Fruit fly (Drosophila melanogaster): ENCODE data around the gene sba.

The sba gene

DNA sequence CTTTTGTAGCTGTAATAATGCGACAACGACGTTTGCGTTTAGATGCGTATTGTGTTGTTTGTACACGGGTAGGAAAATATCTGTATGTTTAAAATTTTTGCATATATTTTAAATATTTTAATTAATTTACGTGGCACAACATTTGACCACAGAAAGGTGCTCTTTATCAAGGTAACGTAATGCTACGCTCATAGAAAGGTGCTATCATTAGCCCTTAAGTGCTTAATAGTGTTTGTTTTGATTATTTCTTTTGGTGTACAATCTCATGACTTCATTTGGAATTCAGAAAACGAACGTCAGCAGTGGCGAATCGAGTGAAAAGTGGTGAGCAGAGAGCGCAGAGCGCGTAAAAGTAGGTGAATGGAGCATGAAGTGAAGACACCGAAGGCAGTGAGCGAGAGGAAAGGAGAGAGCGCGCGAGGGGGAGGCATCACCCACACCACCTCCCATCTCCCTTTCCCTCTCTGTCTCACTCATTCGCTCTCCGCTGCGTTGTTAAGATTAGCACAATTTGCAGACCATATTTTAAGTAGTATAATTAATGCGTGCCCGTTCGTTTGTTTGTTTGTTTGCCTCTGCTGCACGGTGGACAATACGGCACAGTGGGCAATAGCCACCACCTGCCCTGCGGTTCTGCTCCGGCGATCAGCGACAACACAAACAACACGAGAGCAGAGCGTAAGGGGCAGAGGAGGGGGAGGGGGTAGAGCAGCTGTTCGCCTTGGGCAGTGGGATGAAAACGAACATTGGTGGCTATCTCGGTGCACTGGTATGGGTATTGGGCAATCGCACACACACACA is 872 bp downstream of the sba start (continued):
- TF ChIP-seq Max (GFP tag; optimal IDR thresholded peaks at IDR 0.05) (no peak), Rx (GFP tag; IDR thresholded peaks at IDR 0.05) (peak; percentile 56; the same call in 1 of the 2 replicates), CG10959 (GFP tag; IDR thresholded peaks at IDR 0.05) (no peak), dmrt99B (tag; optimal IDR thresholded peaks at IDR 0.05) (peak; percentile 68), CG13287 (GFP tag; IDR thresholded peaks at IDR 0.05; ENCODE audit: partially characterized antibody) (peak; percentile 5), CG10209 (GFP tag; optimal IDR thresholded peaks at IDR 0.05) (peak; percentile 48), CG31365 (tag; optimal IDR thresholded peaks at IDR 0.05) (no peak), CG12236 (GFP tag; optimal IDR thresholded peaks at IDR 0.05) (peak; percentile 2), CG17186 (GFP tag; optimal IDR thresholded peaks at IDR 0.05) (no peak), CG32772 (GFP tag; IDR thresholded peaks at IDR 0.05) (0 out of 2 replicates have a peak, but pooled peaks have one; percentile 7), sisA (GFP tag; IDR thresholded peaks at IDR 0.05) (peak; percentile 49), esg (GFP tag; conservative IDR thresholded peaks at IDR 0.05) (peak; percentile 21; the same call in 1 of the 2 replicates), CG10565 (GFP tag; optimal IDR thresholded peaks at IDR 0.05) (no peak), CG8944 (GFP tag; optimal IDR thresholded peaks at IDR 0.05) (no peak), Side (GFP tag; optimal IDR thresholded peaks at IDR 0.05) (peak; percentile 38), HmgD (GFP tag; optimal IDR thresholded peaks at IDR 0.05) (peak; percentile 49), ssp (GFP tag; IDR thresholded peaks at IDR 0.05) (no peak), gfzf (GFP tag; optimal IDR thresholded peaks at IDR 0.05) (no peak), CG1233 (GFP tag; optimal IDR thresholded peaks at IDR 0.05) (peak; percentile 39), Nf-YC (tag; optimal IDR thresholded peaks at IDR 0.05) (peak; percentile 14), Sry-δ (GFP tag; optimal IDR thresholded peaks at IDR 0.05) (no peak), hbn (GFP tag; IDR thresholded peaks at IDR 0.05; ENCODE audit: partially characterized antibody) (peak; percentile 21; the same call in 1 of the 2 replicates), Gsc (GFP tag; IDR thresholded peaks at IDR 0.05) (no peak), CG11093 (GFP tag; IDR thresholded peaks at IDR 0.05) (peak; percentile 15; the same call in 1 of the 3 replicates), lmd (GFP tag; IDR thresholded peaks at IDR 0.05) (peak; percentile 52; the same call in 1 of the 2 replicates), her (GFP tag; optimal IDR thresholded peaks at IDR 0.05) (no peak), Six4 (GFP tag; optimal IDR thresholded peaks at IDR 0.05) (peak; percentile 10), CG4707 (GFP tag; optimal IDR thresholded peaks at IDR 0.05) (peak; percentile 97), ttk (GFP tag; IDR thresholded peaks at IDR 0.05) (peak; percentile 53), toy (GFP tag; IDR thresholded peaks at IDR 0.05) (no peak), CG30403 (GFP tag; optimal IDR thresholded peaks at IDR 0.05) (peak; percentile 45), wor (GFP tag; IDR thresholded peaks at IDR 0.05) (no peak), Dip3 (GFP tag; optimal IDR thresholded peaks at IDR 0.05) (peak; percentile 3), Hsf (GFP tag; optimal IDR thresholded peaks at IDR 0.05) (no peak), Antp (GFP tag; optimal IDR thresholded peaks at IDR 0.05) (no peak), tap (tag; optimal IDR thresholded peaks at IDR 0.05) (peak; percentile 39), HHEX (GFP tag; optimal IDR thresholded peaks at IDR 0.05) (peak; percentile 32), CG11247 (GFP tag; IDR thresholded peaks at IDR 0.05) (peak; percentile 40; the same call in 1 of the 2 replicates), Dbx (GFP tag; IDR thresholded peaks at IDR 0.05) (0 out of 3 replicates have a peak, but pooled peaks have one; percentile 24), fru (optimal IDR thresholded peaks at IDR 0.05) (no peak), CG18619 (GFP tag; optimal IDR thresholded peaks at IDR 0.05) (peak; percentile 22), Hand (GFP tag; optimal IDR thresholded peaks at IDR 0.05) (no peak), CG18262 (tag; optimal IDR thresholded peaks at IDR 0.05) (peak; percentile 26), ash1 (GFP tag; optimal IDR thresholded peaks at IDR 0.05) (peak; percentile 55), tll (GFP tag; optimal IDR thresholded peaks at IDR 0.05) (no peak), CG7556 (GFP tag; optimal IDR thresholded peaks at IDR 0.05) (peak; percentile 25), CG4820 (GFP tag; optimal IDR thresholded peaks at IDR 0.05) (no peak), CG6689 (GFP tag; IDR thresholded peaks at IDR 0.05) (peak; percentile 81), abd-A (tag; optimal IDR thresholded peaks at IDR 0.05) (peak; percentile 83), Hr3 (GFP tag; optimal IDR thresholded peaks at IDR 0.05) (no peak)

All from whole organism, embryonic.